Worm (Caenorhabditis elegans) whole organism, L3 larva: ENCODE measurements around the gene coh-3.

ENCODE experiments used
- ceh-82 ChIP-seq: fragments of 150-350 bp; optimal IDR thresholded peaks from 2 replicates; lab custom pipeline; 2014; ENCODE audit warnings: missing biosample characterization, missing genetic modification characterization
- nhr-28 ChIP-seq: fragments of 150-350 bp; optimal IDR thresholded peaks from 2 replicates; lab custom pipeline; 2014; ENCODE audit warnings: missing biosample characterization, missing genetic modification characterization
- snpc-4 ChIP-seq: fragments of 150-350 bp; optimal IDR thresholded peaks from 2 replicates; lab custom pipeline; 2014; ENCODE audit warnings: missing biosample characterization, missing genetic modification characterization

DNA sequence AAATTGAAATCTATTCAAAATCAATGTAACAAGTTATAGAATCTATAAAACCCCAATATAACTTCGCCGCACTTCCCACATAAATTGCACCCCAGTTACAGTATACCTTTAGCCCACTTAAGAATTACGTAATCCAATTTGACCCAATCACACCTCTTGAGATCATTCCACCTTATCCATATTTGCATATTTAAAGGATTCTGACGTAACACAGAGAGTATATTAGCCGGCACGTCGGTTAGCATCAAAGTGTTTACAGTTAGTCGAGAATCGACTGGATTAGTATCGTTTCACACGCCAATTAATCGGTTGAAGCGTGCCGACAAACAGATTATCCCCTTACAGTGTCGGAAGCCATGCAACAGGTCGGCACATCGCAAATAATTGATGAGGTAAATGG lies 23.6 kb upstream of the coh-3 start:
- TF ChIP-seq nhr-28 (tag; lab: Kevin White, UChicago) (no peak), snpc-4 (tag; lab: Kevin White, UChicago) (no peak), ceh-82 (tag; lab: Kevin White, UChicago) (no peak)
